Fruit fly (Drosophila melanogaster) whole organism, pupa: Measurements from ENCODE around the gene CG3036.

ENCODE experiments used
- CG10348 ChIP-seq: fragments of 200-800 bp; sonication (Bioruptor generic); IDR thresholded peaks from 2 replicates; pipeline ENCODE4 v1.3.6; 2022; ENCODE audit warnings: missing biosample characterization, missing genetic modification characterization
- CG12605 ChIP-seq: fragments of 200-800 bp; sonication (Bioruptor generic); IDR thresholded peaks from 2 replicates; pipeline ENCODE4 v1.3.6; 2022; ENCODE audit warnings: missing biosample characterization, missing genetic modification characterization
- CG13204 ChIP-seq: fragments of 200-800 bp; sonication (Bioruptor generic); optimal IDR thresholded peaks from 2 replicates; lab custom pipeline; 2018; ENCODE audit warnings: missing biosample characterization, mild to moderate bottlenecking, missing genetic modification characterization, moderate library complexity
- CG14655 ChIP-seq: fragments of 200-800 bp; sonication (Bioruptor generic); optimal IDR thresholded peaks from 3 replicates; lab custom pipeline; 2017; ENCODE audit warnings: mild to moderate bottlenecking, missing biosample characterization, missing genetic modification reagents, missing genetic modification characterization
- CG15710 ChIP-seq: fragments of 200-800 bp; sonication (Bioruptor generic); optimal IDR thresholded peaks from 2 replicates; lab custom pipeline; 2018; ENCODE audit warnings: missing biosample characterization, mild to moderate bottlenecking, missing genetic modification characterization, moderate library complexity
- CG17806 ChIP-seq: fragments of 200-800 bp; sonication (Bioruptor generic); optimal IDR thresholded peaks from 2 replicates; lab custom pipeline; 2018; ENCODE audit warnings: missing biosample characterization, mild to moderate bottlenecking, missing genetic modification characterization, moderate library complexity
- CG32121 ChIP-seq: fragments of 200-800 bp; sonication (Bioruptor generic); IDR thresholded peaks from 2 replicates; pipeline ENCODE4 v1.3.6; 2022; ENCODE audit warnings: missing biosample characterization, missing genetic modification characterization
- CG34367 ChIP-seq: fragments of 200-800 bp; sonication (Bioruptor generic); optimal IDR thresholded peaks from 2 replicates; lab custom pipeline; 2018; ENCODE audit warnings: missing biosample characterization, mild to moderate bottlenecking, missing genetic modification characterization
- CG4496 ChIP-seq: fragments of 200-800 bp; sonication (Bioruptor generic); IDR thresholded peaks from 3 replicates; pipeline ENCODE4 v1.3.6; 2022; ENCODE audit warnings: missing biosample characterization, missing genetic modification characterization
- CG8159 ChIP-seq: fragments of 200-800 bp; sonication (Bioruptor generic); optimal IDR thresholded peaks from 3 replicates; lab custom pipeline; 2018; ENCODE audit warnings: missing biosample characterization, mild to moderate bottlenecking, missing genetic modification characterization, moderate library complexity
- CG8301 ChIP-seq: fragments of 200-800 bp; sonication (Bioruptor generic); optimal IDR thresholded peaks from 2 replicates; lab custom pipeline; 2018; ENCODE audit warnings: missing biosample characterization, mild to moderate bottlenecking, missing genetic modification characterization
- CG9948 ChIP-seq: fragments of 200-800 bp; sonication (Bioruptor generic); optimal IDR thresholded peaks from 2 replicates; lab custom pipeline; 2018; ENCODE audit warnings: missing biosample characterization, mild to moderate bottlenecking, missing genetic modification characterization, moderate library complexity
- D1 ChIP-seq: fragments of 200-800 bp; sonication (Bioruptor generic); optimal IDR thresholded peaks from 2 replicates; lab custom pipeline; 2018; ENCODE audit warnings: missing biosample characterization, mild to moderate bottlenecking, missing genetic modification characterization, moderate library complexity
- EcR ChIP-seq: fragments of 200-800 bp; sonication (Bioruptor generic); optimal IDR thresholded peaks from 3 replicates; lab custom pipeline; 2019; ENCODE audit warnings: missing biosample characterization, missing genetic modification characterization, mild to moderate bottlenecking, moderate library complexity, missing genetic modification reagents
- Ets98B ChIP-seq: fragments of 200-800 bp; sonication (Bioruptor generic); IDR thresholded peaks from 2 replicates; pipeline ENCODE4 v1.3.6; 2022; ENCODE audit warnings: missing biosample characterization, missing genetic modification characterization
- Pif1A ChIP-seq: fragments of 200-800 bp; sonication (Bioruptor generic); optimal IDR thresholded peaks from 3 replicates; lab custom pipeline; 2016; ENCODE audit warnings: missing biosample characterization, missing genetic modification characterization
- Pif1B ChIP-seq: fragments of 200-800 bp; sonication (Bioruptor generic); optimal IDR thresholded peaks from 3 replicates; lab custom pipeline; 2016; ENCODE audit warnings: missing biosample characterization, missing genetic modification characterization
- Snoo ChIP-seq: fragments of 200-800 bp; sonication (Bioruptor generic); optimal IDR thresholded peaks from 3 replicates; lab custom pipeline; 2017; ENCODE audit warnings: missing biosample characterization, mild to moderate bottlenecking, missing genetic modification characterization, inconsistent platforms
- fd96Ca ChIP-seq: fragments of 200-800 bp; sonication (Bioruptor generic); IDR thresholded peaks from 3 replicates; pipeline ENCODE4 v1.3.6; 2022; ENCODE audit warnings: missing biosample characterization, missing genetic modification characterization
- gl ChIP-seq: fragments of 200-800 bp; sonication (Bioruptor generic); optimal IDR thresholded peaks from 2 replicates; lab custom pipeline; 2018; ENCODE audit warnings: missing biosample characterization, mild to moderate bottlenecking, missing genetic modification characterization
- rn ChIP-seq: fragments of 200-800 bp; sonication (Bioruptor generic); IDR thresholded peaks from 2 replicates; pipeline ENCODE4 v1.3.6; 2022; ENCODE audit warnings: missing biosample characterization, missing genetic modification characterization

The CG3036 gene

dm6 chr2L:4936325-4936869 is 44.5 kb downstream of the CG3036 start, which contains the start of gene hoe2:
Gene hoe2 (minus strand): TSS chr2L:4936450.
- TF ChIP-seq Pif1B (GFP tag; lab: Kevin White, UChicago) (no peak), CG12605 (GFP tag; lab: Robert Waterston, UW) (peak; percentile 60; the same call in 1 of the 2 replicates)

dm6 chr2L:4937060-4937459 is 45.1 kb downstream of the CG3036 start, which contains the start of gene Sgs1:
Gene Sgs1 (plus strand): TSS chr2L:4937409.
- TF ChIP-seq Ets98B (GFP tag; lab: Robert Waterston, UW) (no peak), CG34367 (tag; lab: Kevin White, UChicago) (no peak), CG32121 (GFP tag; lab: Robert Waterston, UW) (no peak), CG10348 (GFP tag; lab: Robert Waterston, UW) (no peak), CG8159 (no peak), CG15710 (tag; lab: Kevin White, UChicago) (no peak), fd96Ca (GFP tag; lab: Robert Waterston, UW) (no peak), CG8301 (tag; lab: Kevin White, UChicago) (no peak), CG12605 (GFP tag; lab: Robert Waterston, UW) (no peak), CG17806 (tag; lab: Kevin White, UChicago) (no peak), gl (tag; lab: Kevin White, UChicago) (no peak), D1 (tag; lab: Kevin White, UChicago) (no peak), CG9948 (tag; lab: Kevin White, UChicago) (no peak), CG4496 (GFP tag; lab: Robert Waterston, UW) (no peak), Snoo (no peak), CG13204 (GFP tag; lab: Kevin White, UChicago) (no peak), Pif1A (GFP tag; lab: Kevin White, UChicago) (no peak)

- TF ChIP-seq CG8159 (peak; percentile 24), CG14655 (GFP tag; lab: Kevin White, UChicago) (no peak), CG34367 (tag; lab: Kevin White, UChicago) (no peak)
Measured at dm6 chr2L:4942257-4942792, 50.4 kb downstream of the CG3036 start, which contains the start of gene synr. Gene synr (plus strand): TSS chr2L:4942742.

dm6 chr2L:4945300-4945699 is 53.4 kb downstream of the CG3036 start, which contains the start of the genes mRpL24 and betaggt-I:
Gene mRpL24 (minus strand): TSS chr2L:4945361.
Gene betaggt-I (plus strand): TSS chr2L:4945579.
- TF ChIP-seq CG15710 (tag; lab: Kevin White, UChicago) (peak; percentile 99), Pif1B (GFP tag; lab: Kevin White, UChicago) (peak; percentile 91), CG17806 (tag; lab: Kevin White, UChicago) (peak; percentile 97), Pif1A (GFP tag; lab: Kevin White, UChicago) (peak; percentile 93), CG8301 (tag; lab: Kevin White, UChicago) (peak; percentile 97), CG8159 (peak; percentile 97), CG34367 (tag; lab: Kevin White, UChicago) (peak; percentile 97), D1 (tag; lab: Kevin White, UChicago) (peak; percentile 90), rn (GFP tag; lab: Robert Waterston, UW) (peak; percentile 97), CG12605 (GFP tag; lab: Robert Waterston, UW) (peak; percentile 98), CG32121 (GFP tag; lab: Robert Waterston, UW) (peak; percentile 97), gl (tag; lab: Kevin White, UChicago) (peak; percentile 89), CG9948 (tag; lab: Kevin White, UChicago) (peak; percentile 95), CG4496 (GFP tag; lab: Robert Waterston, UW) (peak; percentile 99), EcR (GFP tag; lab: Kevin White, UChicago) (no peak), CG14655 (GFP tag; lab: Kevin White, UChicago) (peak; percentile 98), Ets98B (GFP tag; lab: Robert Waterston, UW) (peak; percentile 97), CG13204 (GFP tag; lab: Kevin White, UChicago) (no peak), CG10348 (GFP tag; lab: Robert Waterston, UW) (peak; percentile 90), Snoo (peak; percentile 96), fd96Ca (GFP tag; lab: Robert Waterston, UW) (peak; percentile 93)

- TF ChIP-seq EcR (GFP tag; lab: Kevin White, UChicago), result no peak
- no peak for TF ChIP-seq CG17806 (tag; lab: Kevin White, UChicago)
- TF ChIP-seq CG12605 (GFP tag; lab: Robert Waterston, UW), result no peak
- TF ChIP-seq CG32121 (GFP tag; lab: Robert Waterston, UW), result no peak
- TF ChIP-seq Pif1A (GFP tag; lab: Kevin White, UChicago), result no peak
- TF ChIP-seq Pif1B (GFP tag; lab: Kevin White, UChicago), result no peak
- TF ChIP-seq CG13204 (GFP tag; lab: Kevin White, UChicago), result no peak
- TF ChIP-seq CG8301 (tag; lab: Kevin White, UChicago), result no peak
- TF ChIP-seq CG10348 (GFP tag; lab: Robert Waterston, UW), result no peak
- no peak for TF ChIP-seq fd96Ca (GFP tag; lab: Robert Waterston, UW)
- no peak for TF ChIP-seq Ets98B (GFP tag; lab: Robert Waterston, UW)
- no peak for TF ChIP-seq Snoo
- TF ChIP-seq D1 (tag; lab: Kevin White, UChicago), result no peak
Measured at dm6 chr2L:4949453-4950045, 57.6 kb downstream of the CG3036 start, which contains the start of gene jet. Gene jet (minus strand): TSS chr2L:4949784.
